Worm (Caenorhabditis elegans) whole organism, L4 larva: Measurements from ENCODE around the gene deb-1.

Experiments used
- ZK546.5 ChIP-seq, 2 experiments: sonication (generic microtip); optimal IDR thresholded peaks; 2 replicates each; lab custom pipeline; 2017; ENCODE audit warnings: missing biosample characterization in 2 of 2, missing genetic modification characterization in 2 of 2
- ceh-20 ChIP-seq: fragments of 200-800 bp; sonication (Bioruptor generic); IDR thresholded peaks from 2 replicates; pipeline ENCODE4 v1.3.6; 2022; ENCODE audit warnings: missing genetic modification reagents, missing genetic modification characterization, missing compliant biosample characterization
- dmd-9 ChIP-seq: fragments of 200-800 bp; sonication (Bioruptor generic); IDR thresholded peaks from 2 replicates; pipeline ENCODE4 v1.3.6; 2022; ENCODE audit warnings: missing genetic modification reagents, missing genetic modification characterization, missing compliant biosample characterization
- dpl-1 ChIP-seq: fragments of 150-350 bp; optimal IDR thresholded peaks from 2 replicates; lab custom pipeline; 2014; ENCODE audit warnings: missing biosample characterization, missing genetic modification reagents, missing genetic modification characterization
- fos-1 ChIP-seq: fragments of 150-350 bp; optimal IDR thresholded peaks from 2 replicates; lab custom pipeline; 2014; ENCODE audit warnings: missing biosample characterization, missing genetic modification characterization
- jun-1 ChIP-seq: fragments of 150-350 bp; optimal IDR thresholded peaks from 2 replicates; lab custom pipeline; 2014; ENCODE audit warnings: missing biosample characterization, missing genetic modification reagents, missing genetic modification characterization
- lin-38 ChIP-seq: fragments of 200-800 bp; sonication (Bioruptor generic); IDR thresholded peaks from 2 replicates; pipeline ENCODE4 v1.3.6; 2022; ENCODE audit warnings: missing genetic modification reagents, missing genetic modification characterization, missing compliant biosample characterization

ce11 chrIV:7114599-7114998 lies 20.5 kb upstream of the deb-1 start, which contains the start of gene nas-8:
- TF ChIP-seq ceh-20, result no peak
- no peak for TF ChIP-seq fos-1 (tag; lab: Kevin White, UChicago)
- TF ChIP-seq lin-38 (GFP tag; lab: Robert Waterston, UW), result no peak
- TF ChIP-seq ZK546.5 (tag; optimal IDR thresholded peaks at IDR 0.05; lab: Kevin White, UChicago), result no peak
- no peak for TF ChIP-seq dpl-1 (GFP tag; lab: Kevin White, UChicago)
- no peak for TF ChIP-seq dmd-9
- no peak for TF ChIP-seq jun-1 (tag; lab: Kevin White, UChicago)
